Fruit fly (Drosophila melanogaster): ENCODE measurements around the gene Ddr.

Gene Ddr

DNA sequence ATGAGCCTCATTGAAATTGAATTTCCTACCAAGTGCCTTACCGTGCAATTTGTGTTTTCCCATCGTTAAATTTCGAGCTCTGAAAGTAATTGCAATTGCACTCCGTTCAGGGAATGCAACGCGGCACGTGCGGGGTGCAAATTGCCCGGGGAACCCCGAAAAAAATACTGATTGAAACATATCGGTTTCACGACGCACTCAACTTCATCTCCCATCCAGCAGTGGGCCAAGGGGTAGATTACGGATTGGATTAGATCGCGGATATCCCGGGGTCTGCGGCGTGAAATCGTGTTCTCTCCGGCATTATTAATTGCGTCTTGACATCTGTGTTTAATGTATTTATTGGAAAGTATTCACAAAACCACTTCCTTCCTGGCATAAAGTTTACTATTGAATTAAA lies 24.4 kb upstream of the Ddr start:
- peak; percentile 39 for TF ChIP-seq grn (GFP tag; optimal IDR thresholded peaks at IDR 0.05)
- peak; percentile 50 for TF ChIP-seq Hey (tag; optimal IDR thresholded peaks at IDR 0.05)
- TF ChIP-seq cg (GFP tag; optimal IDR thresholded peaks at IDR 0.05) = no peak
- TF ChIP-seq gsb-n (tag; optimal IDR thresholded peaks at IDR 0.05) = peak; percentile 51
- no peak for TF ChIP-seq fd64A (GFP tag; optimal IDR thresholded peaks at IDR 0.05)
- TF ChIP-seq Bteb2 (GFP tag; optimal IDR thresholded peaks at IDR 0.05) = no peak
- TF ChIP-seq Meics (GFP tag; optimal IDR thresholded peaks at IDR 0.05) = no peak
- 0 out of 3 replicates have a peak, but pooled peaks have one; percentile 24 for TF ChIP-seq H15 (GFP tag; IDR thresholded peaks at IDR 0.05)
- peak; percentile 38 for TF ChIP-seq pros (GFP tag; optimal IDR thresholded peaks at IDR 0.05)

DNA sequence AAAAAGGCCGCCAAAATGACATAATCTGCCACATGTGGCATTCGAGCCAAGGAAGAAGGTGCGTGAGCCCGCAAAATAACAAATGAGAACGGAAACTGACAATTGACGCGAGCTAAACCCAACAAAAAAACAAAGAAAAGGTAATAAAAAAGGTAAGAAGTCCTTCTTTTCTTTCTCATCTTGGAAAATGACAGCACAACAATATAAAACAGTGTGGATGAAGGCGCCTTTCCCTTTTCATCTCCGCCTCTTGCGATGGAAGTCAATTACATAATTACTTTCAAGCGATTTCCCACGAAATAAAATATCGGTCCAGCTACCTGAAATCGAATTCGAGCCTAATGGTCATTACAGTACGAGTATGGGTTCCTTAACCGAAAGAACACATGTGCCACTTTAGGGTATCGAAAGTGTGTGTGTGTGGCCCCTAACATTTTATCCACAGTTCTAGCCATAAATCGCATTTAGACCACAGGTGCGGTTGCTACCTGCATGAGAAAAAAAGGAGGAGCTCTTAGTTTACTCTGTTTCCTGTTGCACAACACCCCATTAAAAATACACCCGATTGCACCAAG lies 23.7 kb upstream of the Ddr start:
- TF ChIP-seq pros (GFP tag; optimal IDR thresholded peaks at IDR 0.05) (peak; percentile 37), amos (GFP tag; IDR thresholded peaks at IDR 0.05; ENCODE audit: partially characterized antibody) (no peak), CG2199 (GFP tag; IDR thresholded peaks at IDR 0.05) (no peak), rib (GFP tag; IDR thresholded peaks at IDR 0.05) (no peak), zen (tag; optimal IDR thresholded peaks at IDR 0.05) (peak; percentile 75), kni (GFP tag; optimal IDR thresholded peaks at IDR 0.05) (peak; percentile 68), ind (GFP tag; optimal IDR thresholded peaks at IDR 0.05) (no peak), CG6791 (GFP tag; IDR thresholded peaks at IDR 0.05; ENCODE audit: partially characterized antibody) (0 out of 3 replicates have a peak, but pooled peaks have one; percentile 28), tll (GFP tag; optimal IDR thresholded peaks at IDR 0.05) (peak in 1 of 2 experiments; percentile 97), Lim3 (GFP tag; IDR thresholded peaks at IDR 0.05) (no peak), vvl (GFP tag; IDR thresholded peaks at IDR 0.05) (no peak), cad (GFP tag; optimal IDR thresholded peaks at IDR 0.05) (peak; percentile 5), sob (GFP tag; IDR thresholded peaks at IDR 0.05) (no peak), sqz (GFP tag; optimal IDR thresholded peaks at IDR 0.05) (no peak), sens (GFP tag) (peak; percentile 27), CG8765 (GFP tag; IDR thresholded peaks at IDR 0.05) (no peak), CG12391 (tag; optimal IDR thresholded peaks at IDR 0.05) (no peak), pita (GFP tag; optimal IDR thresholded peaks at IDR 0.05) (no peak), danr (GFP tag; IDR thresholded peaks at IDR 0.05) (no peak), twi (tag; optimal IDR thresholded peaks at IDR 0.05) (peak; percentile 58), usp (GFP tag; optimal IDR thresholded peaks at IDR 0.05) (no peak), trem (tag; optimal IDR thresholded peaks at IDR 0.05) (no peak), wdn (GFP tag; IDR thresholded peaks at IDR 0.05) (no peak), CG10462 (GFP tag; optimal IDR thresholded peaks at IDR 0.05) (no peak), NC2α (GFP tag; optimal IDR thresholded peaks at IDR 0.05) (no peak), D19A (tag; optimal IDR thresholded peaks at IDR 0.05) (peak; percentile 14), D (optimal IDR thresholded peaks at IDR 0.05) (peak; percentile 88), D (GFP tag; optimal IDR thresholded peaks at IDR 0.05) (no peak), hth (optimal IDR thresholded peaks at IDR 0.05) (peak; percentile 1), CG10366 (GFP tag; IDR thresholded peaks at IDR 0.05) (no peak), CG31388 (GFP tag; optimal IDR thresholded peaks at IDR 0.05) (no peak), CG18599 (GFP tag; optimal IDR thresholded peaks at IDR 0.05) (no peak)

DNA sequence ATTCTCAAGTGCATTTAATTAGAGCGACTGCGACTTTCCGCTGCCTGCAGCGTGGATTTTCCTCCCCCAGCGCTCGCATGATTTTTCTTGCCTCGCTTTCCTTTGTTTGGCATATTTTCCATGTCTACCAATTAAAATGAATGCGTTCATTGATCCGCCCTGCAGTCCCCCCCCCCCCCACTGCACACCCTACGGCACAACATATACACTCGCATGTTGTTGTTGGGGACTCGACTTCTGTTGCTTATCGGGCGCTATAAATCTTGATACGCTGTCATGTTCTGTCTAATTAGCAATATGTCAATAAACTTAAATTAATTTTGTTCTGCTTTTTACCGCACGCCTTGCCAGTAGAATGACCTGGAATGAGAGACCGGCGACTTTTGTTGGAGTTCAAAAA lies 16.5 kb upstream of the Ddr start:
- TF ChIP-seq klu (GFP tag; IDR thresholded peaks at IDR 0.05) (no peak), D19B (GFP tag; optimal IDR thresholded peaks at IDR 0.05) (no peak), CG1024 (GFP tag; IDR thresholded peaks at IDR 0.05) (no peak), gsb-n (tag; optimal IDR thresholded peaks at IDR 0.05) (peak; percentile 11), CG1832 (GFP tag; optimal IDR thresholded peaks at IDR 0.05) (no peak), CG15514 (GFP tag; optimal IDR thresholded peaks at IDR 0.05) (no peak), CG6813 (GFP tag; optimal IDR thresholded peaks at IDR 0.05) (no peak), Hr78 (GFP tag; optimal IDR thresholded peaks at IDR 0.05) (peak in 1 of 2 experiments; percentile 52), CG2199 (GFP tag; IDR thresholded peaks at IDR 0.05) (peak; percentile 54; the same call in 1 of the 3 replicates), gcm (GFP tag; optimal IDR thresholded peaks at IDR 0.05) (peak; percentile 32), cad (GFP tag; optimal IDR thresholded peaks at IDR 0.05) (no peak), CG16779 (GFP tag; IDR thresholded peaks at IDR 0.05) (no peak), Antp (GFP tag; optimal IDR thresholded peaks at IDR 0.05) (no peak), CG17912 (GFP tag; optimal IDR thresholded peaks at IDR 0.05) (no peak)

All from whole organism, embryonic.